Worm (Caenorhabditis elegans) whole organism, L1 larva: ENCODE results near the gene F55C9.15.

ENCODE experiments used
- C34B4.2 ChIP-seq: sonication (generic microtip); optimal IDR thresholded peaks from 2 replicates; lab custom pipeline; 2017; ENCODE audit warnings: mild to moderate bottlenecking, missing genetic modification characterization, missing compliant biosample characterization
- F16B12.6 ChIP-seq: fragments of 150-350 bp; optimal IDR thresholded peaks from 2 replicates; lab custom pipeline; 2014; ENCODE audit warnings: missing biosample characterization, missing genetic modification characterization
- Y116A8C.19 ChIP-seq: sonication (generic microtip); optimal IDR thresholded peaks from 2 replicates; lab custom pipeline; 2016; ENCODE audit warnings: missing compliant biosample characterization, missing genetic modification characterization, borderline replicate concordance
- aly-2 ChIP-seq: fragments of 150-350 bp; optimal IDR thresholded peaks from 2 replicates; lab custom pipeline; 2014; ENCODE audit warnings: missing biosample characterization, missing genetic modification characterization
- ceh-8 ChIP-seq: fragments of 200-800 bp; sonication (Bioruptor generic); optimal IDR thresholded peaks from 2 replicates; lab custom pipeline; 2018; ENCODE audit warnings: mild to moderate bottlenecking, missing genetic modification characterization, moderate library complexity, missing compliant biosample characterization
- ceh-90 ChIP-seq: sonication (generic microtip); optimal IDR thresholded peaks from 2 replicates; lab custom pipeline; 2016; ENCODE audit warnings: missing genetic modification characterization, missing compliant biosample characterization
- dpl-1 ChIP-seq, 3 experiments: fragments of 150-350 bp in 2 of 3; sonication (generic microtip) in 1 of 3; optimal IDR thresholded peaks; 2 replicates each; lab custom pipeline; 2014 to 2017; ENCODE audit warnings: missing biosample characterization in 3 of 3, missing genetic modification characterization in 3 of 3, missing genetic modification reagents in 3 of 3
- dsc-1 ChIP-seq: sonication (generic microtip); optimal IDR thresholded peaks from 2 replicates; lab custom pipeline; 2016; ENCODE audit warnings: mild to moderate bottlenecking, missing genetic modification characterization, missing compliant biosample characterization
- egl-13 ChIP-seq: sonication (generic microtip); optimal IDR thresholded peaks from 2 replicates; lab custom pipeline; 2016; ENCODE audit warnings: missing genotype, missing genetic modification reagents, missing genetic modification characterization, missing compliant biosample characterization
- egl-27 ChIP-seq, 2 experiments: fragments of 150-350 bp in 1 of 2; sonication (generic microtip); optimal IDR thresholded peaks; 3 replicates each; lab custom pipeline; 2017 to 2018; ENCODE audit warnings: missing biosample characterization in 2 of 2, missing genetic modification characterization in 2 of 2, missing genetic modification reagents in 2 of 2
- fkh-10 ChIP-seq: sonication (generic microtip); optimal IDR thresholded peaks from 2 replicates; lab custom pipeline; 2017; ENCODE audit warnings: missing biosample characterization, missing genetic modification reagents, missing genetic modification characterization
- hpl-2 ChIP-seq: fragments of 150-350 bp; optimal IDR thresholded peaks from 2 replicates; lab custom pipeline; 2014; ENCODE audit warnings: missing biosample characterization, missing genetic modification reagents, missing genetic modification characterization
- lir-3 ChIP-seq: sonication (generic microtip); optimal IDR thresholded peaks from 2 replicates; lab custom pipeline; 2016; ENCODE audit warnings: mild to moderate bottlenecking, missing genetic modification characterization, moderate library complexity, missing compliant biosample characterization; ENCODE audit not compliant: poor library complexity
- mef-2 ChIP-seq: fragments of 150-350 bp; optimal IDR thresholded peaks from 2 replicates; lab custom pipeline; 2014; ENCODE audit warnings: missing biosample characterization, missing genetic modification characterization
- nhr-47 ChIP-seq: sonication (generic microtip); optimal IDR thresholded peaks from 2 replicates; lab custom pipeline; 2016; ENCODE audit warnings: mild to moderate bottlenecking, missing genetic modification characterization, moderate library complexity, missing compliant biosample characterization
- nhr-76 ChIP-seq: sonication (generic microtip); optimal IDR thresholded peaks from 2 replicates; lab custom pipeline; 2017; ENCODE audit warnings: missing biosample characterization, missing genetic modification characterization
- nhr-85 ChIP-seq: sonication (generic microtip); peaks from one replicate; lab custom pipeline; 2016; ENCODE audit warnings: missing genetic modification characterization, inconsistent platforms, missing compliant biosample characterization
- nhr-90 ChIP-seq: sonication (generic microtip); optimal IDR thresholded peaks from 2 replicates; lab custom pipeline; 2016; ENCODE audit warnings: mild to moderate bottlenecking, missing genetic modification characterization, missing compliant biosample characterization; ENCODE audit not compliant: poor library complexity
- pax-3 ChIP-seq: fragments of 200-800 bp; sonication (Bioruptor generic); optimal IDR thresholded peaks from 2 replicates; lab custom pipeline; 2018; ENCODE audit warnings: mild to moderate bottlenecking, missing genetic modification characterization, moderate library complexity, missing compliant biosample characterization
- pqm-1 ChIP-seq: sonication (generic microtip); optimal IDR thresholded peaks from 3 replicates; lab custom pipeline; 2017; ENCODE audit warnings: missing biosample characterization, missing genetic modification characterization
- snpc-4 ChIP-seq: fragments of 150-350 bp; optimal IDR thresholded peaks from 2 replicates; lab custom pipeline; 2014; ENCODE audit warnings: missing biosample characterization, missing genetic modification characterization
- snu-23 ChIP-seq: sonication (generic microtip); optimal IDR thresholded peaks from 2 replicates; lab custom pipeline; 2016; ENCODE audit warnings: missing genetic modification characterization, missing compliant biosample characterization
- sox-4 ChIP-seq: sonication (generic microtip); optimal IDR thresholded peaks from 2 replicates; lab custom pipeline; 2016; ENCODE audit warnings: missing genetic modification characterization, missing compliant biosample characterization
- sup-37 ChIP-seq: fragments of 200-800 bp; sonication (Bioruptor generic); optimal IDR thresholded peaks from 2 replicates; lab custom pipeline; 2018; ENCODE audit warnings: mild to moderate bottlenecking, missing genetic modification characterization, missing compliant biosample characterization
- swsn-7 ChIP-seq: sonication (generic microtip); optimal IDR thresholded peaks from 2 replicates; lab custom pipeline; 2016; ENCODE audit warnings: missing genetic modification characterization, missing compliant biosample characterization
- unc-130 ChIP-seq: fragments of 150-350 bp; optimal IDR thresholded peaks from 2 replicates; lab custom pipeline; 2017; ENCODE audit warnings: missing biosample characterization, missing genetic modification characterization, inconsistent platforms
- unc-62 ChIP-seq: fragments of 150-350 bp; optimal IDR thresholded peaks from 2 replicates; lab custom pipeline; 2014; ENCODE audit warnings: missing biosample characterization, missing genetic modification reagents, missing genetic modification characterization
- unc-98 ChIP-seq: fragments of 200-800 bp; sonication (Bioruptor generic); IDR thresholded peaks from 2 replicates; pipeline ENCODE4 v1.3.6; 2022; ENCODE audit warnings: missing genetic modification characterization, missing compliant biosample characterization
- xbp-1 ChIP-seq: sonication (generic microtip); optimal IDR thresholded peaks from 2 replicates; lab custom pipeline; 2016; ENCODE audit warnings: missing genetic modification characterization, missing compliant biosample characterization
- zag-1 ChIP-seq: fragments of 150-350 bp; optimal IDR thresholded peaks from 2 replicates; lab custom pipeline; 2014; ENCODE audit warnings: missing biosample characterization, missing genetic modification characterization
- zip-4 ChIP-seq: fragments of 200-800 bp; sonication (Bioruptor generic); optimal IDR thresholded peaks from 2 replicates; lab custom pipeline; 2018; ENCODE audit warnings: mild to moderate bottlenecking, missing genetic modification characterization, moderate library complexity, missing compliant biosample characterization
- ztf-11 ChIP-seq, 2 experiments: sonication (generic microtip); optimal IDR thresholded peaks; 2 replicates each; lab custom pipeline; 2016 to 2017; ENCODE audit warnings: missing genetic modification characterization in 2 of 2, missing biosample characterization in 1 of 2, missing compliant biosample characterization in 1 of 2
- ztf-4 ChIP-seq: fragments of 150-350 bp; optimal IDR thresholded peaks from 2 replicates; lab custom pipeline; 2014; ENCODE audit warnings: missing biosample characterization, missing genetic modification characterization

The F55C9.15 gene

DNA sequence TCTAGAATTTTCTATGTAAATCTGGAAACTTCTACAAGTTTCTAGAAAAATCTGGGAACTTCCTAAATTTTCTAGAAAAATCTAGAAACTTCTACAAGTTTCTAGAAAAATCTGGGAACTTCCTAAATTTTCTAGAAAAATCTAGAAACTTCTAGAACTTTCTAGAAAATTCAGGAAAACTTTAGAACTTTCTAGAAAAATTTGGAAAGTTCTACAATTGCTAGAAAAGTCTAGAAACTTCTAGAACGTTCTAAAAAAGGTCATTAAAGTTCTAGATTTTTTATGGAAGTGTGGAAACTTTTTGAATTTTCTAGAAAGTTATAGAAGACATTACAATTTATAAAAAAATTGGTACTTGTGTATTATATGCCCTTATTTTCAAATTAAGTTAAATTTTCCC lies 13.8 kb downstream of the F55C9.15 start, which contains the start of gene F55C9.5:
Gene F55C9.5 (minus strand): TSS at position 101 of the 400 bp plus-strand sequence.
- no peak for TF ChIP-seq unc-98 (GFP tag; lab: Robert Waterston, UW)
- no peak for TF ChIP-seq nhr-76 (tag; lab: Kevin White, UChicago)
- no peak for TF ChIP-seq hpl-2 (GFP tag; lab: Kevin White, UChicago)
- TF ChIP-seq Y116A8C.19 (tag; lab: Kevin White, UChicago): no peak
- TF ChIP-seq mef-2 (tag; lab: Kevin White, UChicago): no peak
- TF ChIP-seq, all 84 proteins: peak for 0

DNA sequence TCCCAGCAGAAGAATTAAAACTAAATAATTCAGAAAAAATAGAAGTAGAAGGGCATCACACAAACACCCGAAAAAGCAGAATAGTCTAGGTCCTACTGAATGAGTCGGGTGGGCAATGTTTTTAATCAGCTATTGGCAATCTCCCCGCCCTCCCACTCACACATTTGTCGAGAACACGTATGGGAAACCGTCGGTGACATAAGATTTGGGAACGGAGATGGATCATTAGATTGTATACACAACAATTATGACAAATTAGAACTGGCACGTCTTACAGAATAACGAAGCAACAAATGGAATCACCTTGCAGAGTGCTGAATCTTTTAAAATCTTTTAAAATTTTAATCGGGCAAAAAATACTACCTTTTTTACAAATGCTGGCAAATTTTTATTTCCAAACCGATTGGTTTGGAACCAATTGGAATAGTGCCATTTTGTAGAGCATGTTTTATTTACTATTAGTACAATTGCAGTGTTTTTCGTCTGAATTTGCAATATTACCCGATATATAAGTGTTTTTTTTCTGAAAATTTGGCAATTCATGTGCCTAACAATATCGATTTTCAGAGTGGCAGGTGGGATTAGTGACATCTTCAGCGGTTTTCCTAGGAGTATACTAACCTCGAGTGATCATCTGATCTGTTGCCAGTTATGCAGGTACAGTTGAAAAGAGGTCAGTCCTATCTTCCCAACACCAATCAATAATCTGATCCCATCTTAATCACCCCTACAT lies 18.6 kb downstream of the F55C9.15 start, which contains the start of the genes F55C9.3 and fbxb-57:
Gene F55C9.3 (minus strand): TSS at position 101 of the 733 bp plus-strand sequence.
Gene fbxb-57 (plus strand): TSS at position 683 of the 733 bp plus-strand sequence.
- no peak for TF ChIP-seq lir-3
- no peak for TF ChIP-seq dsc-1 (tag; lab: Kevin White, UChicago)
- TF ChIP-seq swsn-7: no peak
- no peak for TF ChIP-seq unc-62 (GFP tag; lab: Kevin White, UChicago)
- TF ChIP-seq pax-3 (tag; lab: Kevin White, UChicago): no peak
- TF ChIP-seq snpc-4: no peak
- TF ChIP-seq sox-4: no peak
- no peak for TF ChIP-seq sup-37 (GFP tag; lab: Kevin White, UChicago)
- no peak for TF ChIP-seq egl-13 (tag; lab: Kevin White, UChicago)
- TF ChIP-seq egl-27 (tag; optimal IDR thresholded peaks at IDR 0.05; lab: Kevin White, UChicago): no peak
- TF ChIP-seq fkh-10 (GFP tag; lab: Kevin White, UChicago): no peak

DNA sequence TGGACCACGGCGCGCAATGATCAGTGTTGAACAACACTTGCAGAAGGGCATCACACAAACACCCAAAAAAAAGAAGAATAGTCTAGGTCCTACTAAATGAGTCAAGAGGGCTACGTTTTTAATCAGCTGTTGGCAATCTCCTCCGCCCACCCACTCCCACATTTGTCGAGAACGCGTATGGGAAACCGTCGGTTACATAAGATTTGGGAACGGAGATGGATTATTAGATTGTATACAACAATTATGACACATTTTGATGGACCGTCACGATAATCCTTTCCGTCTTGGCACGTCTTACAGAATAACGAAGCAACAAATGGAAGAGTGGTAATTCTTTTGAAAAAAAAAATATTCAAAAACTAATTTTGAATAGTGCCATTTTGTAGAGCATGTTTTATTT lies 20.9 kb downstream of the F55C9.15 start:
- no peak for TF ChIP-seq zip-4 (GFP tag; lab: Kevin White, UChicago)
- TF ChIP-seq, all 84 proteins: peak for 0

DNA sequence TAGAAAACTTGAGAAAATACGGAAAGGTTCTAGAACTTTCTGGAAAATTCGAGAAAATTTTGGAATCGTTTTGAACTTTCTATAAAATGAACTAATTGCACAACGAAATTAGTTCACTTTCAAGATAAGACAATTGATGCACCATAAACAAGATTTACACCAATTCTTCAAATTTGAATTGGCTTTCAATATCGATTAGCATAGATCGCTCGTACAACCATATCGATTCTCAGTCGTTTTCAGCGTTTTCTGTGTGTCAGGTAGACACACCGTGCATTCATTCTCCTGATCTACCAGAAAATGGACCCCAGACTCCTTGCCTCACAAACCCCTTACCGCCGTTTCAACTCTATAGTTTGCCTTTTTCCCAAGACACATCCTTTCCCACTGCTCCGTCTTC lies 24.5 kb downstream of the F55C9.15 start, which contains the start of gene fbxb-117:
Gene fbxb-117 (plus strand): TSS at position 301 of the 400 bp plus-strand sequence.
- TF ChIP-seq ztf-11 (tag; optimal IDR thresholded peaks at IDR 0.05; lab: Kevin White, UChicago): no peak
- TF ChIP-seq C34B4.2: no peak
- TF ChIP-seq F16B12.6: no peak
- no peak for TF ChIP-seq snu-23 (GFP tag; lab: Kevin White, UChicago)
- TF ChIP-seq ceh-90: no peak
- TF ChIP-seq xbp-1 (tag; lab: Kevin White, UChicago): no peak
- TF ChIP-seq lir-3: no peak
- no peak for TF ChIP-seq nhr-85 (tag; lab: Kevin White, UChicago)
- no peak for TF ChIP-seq sup-37 (GFP tag; lab: Kevin White, UChicago)
- TF ChIP-seq ztf-4 (tag; lab: Kevin White, UChicago): no peak

DNA sequence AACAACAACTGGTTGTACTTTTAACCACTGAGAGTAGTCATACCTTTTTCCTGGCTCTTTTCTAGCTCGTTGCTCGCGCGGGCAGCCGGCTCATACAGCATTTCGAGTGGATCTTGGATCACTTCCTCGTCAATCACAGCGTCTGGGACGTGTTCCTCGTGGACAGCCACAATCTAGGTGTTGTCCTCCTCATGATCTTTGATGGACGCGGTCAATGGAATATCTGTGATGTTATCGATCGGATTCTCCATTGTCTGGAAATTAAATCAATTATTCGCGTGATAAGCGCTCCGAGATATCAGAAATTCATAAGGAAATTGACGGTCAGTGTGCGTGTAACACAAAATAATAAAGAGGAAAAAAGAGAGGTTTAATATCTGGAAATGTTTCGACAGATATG lies 26.9 kb downstream of the F55C9.15 start, which contains the start of gene F21D9.8:
Gene F21D9.8 (minus strand): TSS at position 101 of the 400 bp plus-strand sequence.
- TF ChIP-seq pqm-1 (no peak), mef-2 (tag; lab: Kevin White, UChicago) (no peak), nhr-90 (tag; lab: Kevin White, UChicago) (no peak), Y116A8C.19 (tag; lab: Kevin White, UChicago) (no peak), nhr-47 (tag; lab: Kevin White, UChicago) (no peak), sox-4 (no peak), aly-2 (tag; lab: Kevin White, UChicago) (no peak), zag-1 (tag; lab: Kevin White, UChicago) (no peak), unc-130 (tag; lab: Kevin White, UChicago) (no peak), ceh-8 (GFP tag; lab: Kevin White, UChicago) (no peak), dpl-1 (GFP tag; optimal IDR thresholded peaks at IDR 0.05; lab: Kevin White, UChicago) (no peak), egl-13 (tag; lab: Kevin White, UChicago) (no peak), dsc-1 (tag; lab: Kevin White, UChicago) (no peak)
